Fruit fly (Drosophila melanogaster) whole organism, pupa: Measurements from ENCODE around the gene Inx7.

Experiments
- CG8159 ChIP-seq: fragments of 200-800 bp; sonication (Bioruptor generic); optimal IDR thresholded peaks from 3 replicates; lab custom pipeline; 2018; ENCODE audit warnings: missing biosample characterization, mild to moderate bottlenecking, missing genetic modification characterization, moderate library complexity
- CG9948 ChIP-seq: fragments of 200-800 bp; sonication (Bioruptor generic); optimal IDR thresholded peaks from 2 replicates; lab custom pipeline; 2018; ENCODE audit warnings: missing biosample characterization, mild to moderate bottlenecking, missing genetic modification characterization, moderate library complexity
- D1 ChIP-seq: fragments of 200-800 bp; sonication (Bioruptor generic); optimal IDR thresholded peaks from 2 replicates; lab custom pipeline; 2018; ENCODE audit warnings: missing biosample characterization, mild to moderate bottlenecking, missing genetic modification characterization, moderate library complexity
- fd96Ca ChIP-seq: fragments of 200-800 bp; sonication (Bioruptor generic); IDR thresholded peaks from 3 replicates; pipeline ENCODE4 v1.3.6; 2022; ENCODE audit warnings: missing biosample characterization, missing genetic modification characterization

- no peak for TF ChIP-seq D1 (tag; lab: Kevin White, UChicago)
- TF ChIP-seq CG9948: peak; percentile 1
- TF ChIP-seq fd96Ca (GFP tag; lab: Robert Waterston, UW): peak; percentile 36; the same call in 1 of the 3 replicates
- peak; percentile 34 for TF ChIP-seq CG8159 (tag; lab: Kevin White, UChicago)
Observed at dm6 chrX:6993753-6994152, 341 bp upstream of the Inx7 start.
